Worm (Caenorhabditis elegans) whole organism, young adult: Measurements from ENCODE around the gene F25D1.8.

ENCODE experiments used
- B0019.2 ChIP-seq: fragments of 200-800 bp; sonication (Bioruptor generic); conservative IDR thresholded peaks from 2 replicates; pipeline ENCODE4 v1.3.6; 2022; ENCODE audit warnings: missing genetic modification reagents, missing genetic modification characterization, missing compliant biosample characterization
- B0261.1 ChIP-seq: sonication (generic microtip); optimal IDR thresholded peaks from 2 replicates; lab custom pipeline; 2016; ENCODE audit warnings: mild to moderate bottlenecking, missing genetic modification characterization, moderate library complexity, missing compliant biosample characterization
- F55B11.4 ChIP-seq: sonication (generic microtip); optimal IDR thresholded peaks from 2 replicates; lab custom pipeline; 2016; ENCODE audit warnings: missing compliant biosample characterization, missing genetic modification characterization, borderline replicate concordance; ENCODE audit not compliant: insufficient read depth
- F57A8.1 ChIP-seq: fragments of 200-800 bp; sonication (Bioruptor generic); optimal IDR thresholded peaks from 2 replicates; lab custom pipeline; 2018; ENCODE audit warnings: mild to moderate bottlenecking, missing genetic modification characterization, moderate library complexity, missing compliant biosample characterization
- K11D2.4 ChIP-seq: fragments of 200-800 bp; sonication (Bioruptor generic); IDR thresholded peaks from 2 replicates; pipeline ENCODE4 v1.3.6; 2022; ENCODE audit warnings: missing genetic modification reagents, missing genetic modification characterization, missing compliant biosample characterization
- Y53F4B.3 ChIP-seq: fragments of 200-800 bp; sonication (Bioruptor generic); IDR thresholded peaks from 2 replicates; pipeline ENCODE4 v1.3.6; 2022; ENCODE audit warnings: missing genetic modification reagents, missing genetic modification characterization, missing compliant biosample characterization
- Y53G8AR.9 ChIP-seq: fragments of 200-800 bp; sonication (Bioruptor generic); conservative IDR thresholded peaks from 2 replicates; pipeline ENCODE4 v1.3.6; 2022; ENCODE audit warnings: missing genetic modification reagents, missing genetic modification characterization, missing compliant biosample characterization
- ZK185.1 ChIP-seq: sonication (generic microtip); optimal IDR thresholded peaks from 2 replicates; lab custom pipeline; 2016; ENCODE audit warnings: mild to moderate bottlenecking, missing genetic modification characterization, missing compliant biosample characterization; ENCODE audit not compliant: poor library complexity, severe bottlenecking
- akir-1 ChIP-seq: fragments of 200-800 bp; sonication (Bioruptor generic); optimal IDR thresholded peaks from 2 replicates; lab custom pipeline; 2018; ENCODE audit warnings: mild to moderate bottlenecking, missing genetic modification characterization, moderate library complexity, missing compliant biosample characterization
- attf-6 ChIP-seq: fragments of 200-800 bp; sonication (Bioruptor generic); IDR thresholded peaks from 2 replicates; pipeline ENCODE4 v1.3.6; 2022; ENCODE audit warnings: missing genetic modification reagents, missing genetic modification characterization, missing compliant biosample characterization
- bed-2 ChIP-seq: fragments of 200-800 bp; sonication (Bioruptor generic); IDR thresholded peaks from 2 replicates; pipeline ENCODE4 v1.3.6; 2022; ENCODE audit warnings: missing genetic modification reagents, missing genetic modification characterization, missing compliant biosample characterization
- cebp-1 ChIP-seq, 2 experiments: fragments of 200-800 bp in 1 of 2; sonication (Bioruptor generic) in 1 of 2; sonication (generic microtip) in 1 of 2; IDR thresholded peaks in 1 of 2; optimal IDR thresholded peaks in 1 of 2; 2 replicates each; pipeline versions ENCODE4 v1.3.6 to Lab custom; 2017 to 2022; ENCODE audit warnings: missing compliant biosample characterization in 2 of 2, missing genetic modification characterization in 2 of 2, mild to moderate bottlenecking in 1 of 2, missing genetic modification reagents in 1 of 2, moderate library complexity in 1 of 2
- cebp-2 ChIP-seq: fragments of 200-800 bp; sonication (Bioruptor generic); IDR thresholded peaks from 2 replicates; pipeline ENCODE4 v1.3.6; 2022; ENCODE audit warnings: missing genetic modification characterization, missing compliant biosample characterization
- ceh-79 ChIP-seq: sonication (generic microtip); optimal IDR thresholded peaks from 2 replicates; lab custom pipeline; 2017; ENCODE audit warnings: mild to moderate bottlenecking, missing genetic modification characterization, missing compliant biosample characterization
- ceh-91 ChIP-seq: fragments of 200-800 bp; sonication (Bioruptor generic); IDR thresholded peaks from 2 replicates; pipeline ENCODE4 v1.3.6; 2022; ENCODE audit warnings: missing genetic modification reagents, missing genetic modification characterization, missing compliant biosample characterization
- egl-44 ChIP-seq: fragments of 200-800 bp; sonication (Bioruptor generic); IDR thresholded peaks from 2 replicates; pipeline ENCODE4 v1.3.6; 2022; ENCODE audit warnings: missing genetic modification reagents, missing genetic modification characterization, missing compliant biosample characterization
- hmg-1.2 ChIP-seq: fragments of 200-800 bp; sonication (Bioruptor generic); IDR thresholded peaks from 2 replicates; pipeline ENCODE4 v1.3.6; 2022; ENCODE audit warnings: missing genetic modification reagents, missing genetic modification characterization, missing compliant biosample characterization
- hsf-1 ChIP-seq: fragments of 200-800 bp; sonication (Bioruptor generic); IDR thresholded peaks from 2 replicates; pipeline ENCODE4 v1.3.6; 2022; ENCODE audit warnings: missing genetic modification reagents, missing genetic modification characterization, missing compliant biosample characterization
- lin-54 ChIP-seq: fragments of 200-800 bp; sonication (Bioruptor generic); optimal IDR thresholded peaks from 2 replicates; lab custom pipeline; 2018; ENCODE audit warnings: mild to moderate bottlenecking, missing genetic modification characterization, missing compliant biosample characterization
- mes-4 ChIP-seq: sonication (generic microtip); optimal IDR thresholded peaks from 2 replicates; lab custom pipeline; 2016; ENCODE audit warnings: missing genotype, missing genetic modification characterization, missing compliant biosample characterization
- mxl-1 ChIP-seq: sonication (generic microtip); optimal IDR thresholded peaks from 2 replicates; lab custom pipeline; 2016; ENCODE audit warnings: missing genetic modification characterization, missing compliant biosample characterization
- nfya-2 ChIP-seq: fragments of 200-800 bp; sonication (Bioruptor generic); IDR thresholded peaks from 2 replicates; pipeline ENCODE4 v1.3.6; 2022; ENCODE audit warnings: missing genetic modification reagents, missing genetic modification characterization, missing compliant biosample characterization
- nfyb-1 ChIP-seq: fragments of 200-800 bp; sonication (Bioruptor generic); IDR thresholded peaks from 2 replicates; pipeline ENCODE4 v1.3.6; 2022; ENCODE audit warnings: missing genetic modification reagents, missing genetic modification characterization, missing compliant biosample characterization
- nhr-120 ChIP-seq: fragments of 200-800 bp; sonication (Bioruptor generic); IDR thresholded peaks from 2 replicates; pipeline ENCODE4 v1.3.6; 2022; ENCODE audit warnings: missing genetic modification characterization, missing compliant biosample characterization
- nhr-80 ChIP-seq: sonication (generic microtip); optimal IDR thresholded peaks from 2 replicates; lab custom pipeline; 2016; ENCODE audit warnings: missing genetic modification characterization, missing compliant biosample characterization
- sea-2 ChIP-seq: fragments of 200-800 bp; sonication (Bioruptor generic); IDR thresholded peaks from 2 replicates; pipeline ENCODE4 v1.3.6; 2022; ENCODE audit warnings: missing genetic modification characterization, missing compliant biosample characterization
- snpc-1.3 ChIP-seq: sonication (generic microtip); optimal IDR thresholded peaks from 2 replicates; lab custom pipeline; 2017; ENCODE audit warnings: missing genetic modification characterization, mild to moderate bottlenecking, missing compliant biosample characterization, antibody characterized with exemption, moderate library complexity, missing genotype, missing genetic modification reagents; ENCODE audit not compliant: insufficient read depth
- snpc-3.4 ChIP-seq: sonication (generic microtip); optimal IDR thresholded peaks from 2 replicates; lab custom pipeline; 2017; ENCODE audit warnings: missing genetic modification characterization, mild to moderate bottlenecking, missing compliant biosample characterization, antibody characterized with exemption, moderate library complexity, missing genotype, missing genetic modification reagents
- ztf-3 ChIP-seq: fragments of 200-800 bp; sonication (Bioruptor generic); optimal IDR thresholded peaks from 2 replicates; lab custom pipeline; 2018; ENCODE audit warnings: mild to moderate bottlenecking, missing genetic modification characterization, missing compliant biosample characterization

Gene F25D1.8

ce11 chrV:10539114-10539513, at the start of gene F25D1.8:
TSS of gene F25D1.8 (plus strand) at chrV:10539414.
- TF ChIP-seq ztf-3 (no peak), egl-44 (GFP tag; lab: Robert Waterston, UW) (no peak), ceh-91 (GFP tag; lab: Robert Waterston, UW) (no peak)
- TF ChIP-seq, all 124 proteins: peak for 0

- TF ChIP-seq sea-2 (GFP tag; lab: Robert Waterston, UW) (no peak), snpc-3.4 (tag; lab: Kevin White, UChicago) (no peak), F57A8.1 (no peak), akir-1 (GFP tag; lab: Kevin White, UChicago) (no peak), mxl-1 (tag; lab: Kevin White, UChicago) (no peak), K11D2.4 (no peak)
- TF ChIP-seq, all 124 proteins: peak for 0
Observed at ce11 chrV:10489998-10490397, 49.2 kb upstream of the F25D1.8 start, which contains the start of gene ncx-5. TSS of gene ncx-5 (minus strand) at chrV:10490098.

ce11 chrV:10491443-10491842, 47.8 kb upstream of the F25D1.8 start, which contains the start of gene aqp-5:
TSS of gene aqp-5 (plus strand) at chrV:10491743.
- TF ChIP-seq mes-4: no peak
- TF ChIP-seq, all 124 proteins: peak for 0

ce11 chrV:10493150-10493549, 46.1 kb upstream of the F25D1.8 start, which contains the start of gene ugt-33:
TSS of gene ugt-33 (plus strand) at chrV:10493409.
- TF ChIP-seq ZK185.1 (tag; lab: Kevin White, UChicago) (no peak), nhr-80 (tag; lab: Kevin White, UChicago) (peak; percentile 47), B0261.1 (tag; lab: Kevin White, UChicago) (no peak)

- TF ChIP-seq hsf-1 (GFP tag; lab: Robert Waterston, UW) (no peak), Y53F4B.3 (GFP tag; lab: Robert Waterston, UW) (no peak), F55B11.4 (no peak), nfya-2 (no peak), bed-2 (GFP tag; lab: Robert Waterston, UW) (no peak), cebp-2 (GFP tag; lab: Robert Waterston, UW) (no peak), snpc-3.4 (tag; lab: Kevin White, UChicago) (no peak), lin-54 (GFP tag; lab: Kevin White, UChicago) (no peak), Y53G8AR.9 (GFP tag; lab: Robert Waterston, UW) (no peak), snpc-1.3 (tag; lab: Kevin White, UChicago) (no peak), hmg-1.2 (GFP tag; lab: Robert Waterston, UW) (no peak), nhr-120 (no peak)
Observed at ce11 chrV:10496733-10497132, 42.5 kb upstream of the F25D1.8 start, which contains the start of gene C35A5.4. TSS of gene C35A5.4 (plus strand) at chrV:10497033.

- TF ChIP-seq attf-6 (no peak), ceh-79 (tag; lab: Kevin White, UChicago) (no peak), nfyb-1 (GFP tag; lab: Robert Waterston, UW) (no peak), B0019.2 (GFP tag; lab: Robert Waterston, UW) (no peak), cebp-1 (GFP tag; IDR thresholded peaks at IDR 0.05; lab: Robert Waterston, UW) (no peak), cebp-1 (tag; optimal IDR thresholded peaks at IDR 0.05; lab: Kevin White, UChicago) (no peak)
Observed at ce11 chrV:10501295-10501694, 37.9 kb upstream of the F25D1.8 start, which contains the start of gene C35A5.3. TSS of gene C35A5.3 (minus strand) at chrV:10501395.
